Fruit fly (Drosophila melanogaster) whole organism, adult: Measurements from ENCODE around the gene CG3071.

Experiments
- CG14711 ChIP-seq: fragments of 200-800 bp; sonication (Bioruptor generic); optimal IDR thresholded peaks from 2 replicates; lab custom pipeline; 2018; ENCODE audit warnings: missing biosample characterization, mild to moderate bottlenecking, missing genetic modification characterization, moderate library complexity
- CG7101 ChIP-seq: fragments of 200-800 bp; sonication (Bioruptor generic); optimal IDR thresholded peaks from 2 replicates; lab custom pipeline; 2018; ENCODE audit warnings: missing biosample characterization, mild to moderate bottlenecking, missing genetic modification characterization, moderate library complexity
- Crg-1 ChIP-seq: fragments of 200-800 bp; sonication (Bioruptor generic); optimal IDR thresholded peaks from 2 replicates; lab custom pipeline; 2016; ENCODE audit warnings: missing biosample characterization, missing genetic modification characterization
- Hr96 ChIP-seq: fragments of 200-800 bp; sonication (Bioruptor generic); optimal IDR thresholded peaks from 2 replicates; lab custom pipeline; 2016; ENCODE audit warnings: missing biosample characterization, missing genetic modification characterization
- Mnt ChIP-seq: fragments of 200-800 bp; sonication (Bioruptor generic); optimal IDR thresholded peaks from 2 replicates; lab custom pipeline; 2016; ENCODE audit warnings: missing biosample characterization, mild to moderate bottlenecking, missing genetic modification characterization
- pad ChIP-seq: fragments of 200-800 bp; sonication (Bioruptor generic); optimal IDR thresholded peaks from 3 replicates; lab custom pipeline; 2017; ENCODE audit warnings: missing biosample characterization, missing genetic modification characterization, mild to moderate bottlenecking, moderate library complexity, missing genetic modification reagents

DNA sequence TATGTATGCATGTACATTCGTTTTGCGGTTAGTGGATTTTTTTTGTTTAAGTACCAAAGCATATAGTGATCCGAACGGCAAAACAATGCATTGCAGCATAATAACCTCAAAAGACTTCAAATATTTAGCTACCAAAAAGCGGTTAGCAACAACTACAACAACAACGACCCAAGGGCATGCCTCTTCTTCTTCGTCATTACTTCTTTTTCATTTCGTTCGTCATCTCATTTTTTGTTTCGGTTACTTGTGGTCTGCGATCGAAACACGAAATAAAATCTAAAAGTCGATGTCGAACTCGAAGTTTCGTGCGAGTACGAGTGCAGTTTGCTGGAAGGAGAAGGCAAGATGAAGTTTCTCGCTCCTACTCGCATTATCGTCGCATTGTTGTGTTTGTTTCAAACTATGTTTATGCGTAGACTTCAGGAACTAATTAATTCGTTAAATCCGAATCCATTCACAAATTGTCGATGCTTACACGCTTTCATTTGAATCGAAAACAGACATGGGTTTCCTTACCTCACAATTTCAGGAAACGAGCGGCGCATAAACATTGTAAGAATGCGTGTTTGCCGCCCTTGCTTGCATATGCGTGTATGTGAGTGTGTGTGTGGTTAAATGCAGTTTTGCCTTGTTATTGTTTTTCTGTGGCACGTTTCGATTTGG is 36.2 kb downstream of the CG3071 start:
- TF ChIP-seq Hr96 (GFP tag; lab: Kevin White, UChicago) (no peak), Crg-1 (GFP tag; lab: Kevin White, UChicago) (no peak), pad (peak; percentile 31), CG14711 (peak; percentile 66), CG7101 (tag; lab: Kevin White, UChicago) (peak; percentile 64), Mnt (peak; percentile 18)
